Worm (Caenorhabditis elegans) whole organism, dauer: Measurements from ENCODE around the gene T27A1.2.
"Not testable (repeated sequence)": the region's sequence is repeated elsewhere in the genome, so short reads cannot be mapped to it uniquely, and the experiment has no call there.

Experiments used
- unc-62 ChIP-seq: sonication (generic microtip); optimal IDR thresholded peaks from 2 replicates; lab custom pipeline; 2017; ENCODE audit warnings: missing biosample characterization, missing genetic modification reagents, missing genetic modification characterization

The T27A1.2 gene

DNA sequence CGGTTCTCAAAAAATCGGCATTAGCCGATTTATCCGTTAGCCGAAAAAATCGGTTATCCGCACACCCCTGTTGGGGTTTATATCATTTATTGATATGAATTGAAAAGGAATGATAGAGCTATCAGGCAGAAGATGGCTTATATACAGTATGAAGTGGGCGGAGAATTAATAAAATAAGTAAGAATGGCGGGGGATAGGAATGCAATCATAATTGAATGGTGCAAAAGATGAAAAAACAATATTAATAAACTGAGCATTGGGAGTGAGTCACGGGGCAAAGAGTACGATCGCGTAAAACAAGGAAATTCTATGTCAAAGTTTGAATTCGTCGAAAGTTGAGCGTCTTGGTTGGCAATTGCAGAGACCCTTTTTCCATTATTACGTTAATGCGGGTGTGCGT, at the start of gene T27A1.2:
Gene T27A1.2 (minus strand): TSS at position 101 of the 400 bp plus-strand sequence.
- TF ChIP-seq unc-62: no peak

DNA sequence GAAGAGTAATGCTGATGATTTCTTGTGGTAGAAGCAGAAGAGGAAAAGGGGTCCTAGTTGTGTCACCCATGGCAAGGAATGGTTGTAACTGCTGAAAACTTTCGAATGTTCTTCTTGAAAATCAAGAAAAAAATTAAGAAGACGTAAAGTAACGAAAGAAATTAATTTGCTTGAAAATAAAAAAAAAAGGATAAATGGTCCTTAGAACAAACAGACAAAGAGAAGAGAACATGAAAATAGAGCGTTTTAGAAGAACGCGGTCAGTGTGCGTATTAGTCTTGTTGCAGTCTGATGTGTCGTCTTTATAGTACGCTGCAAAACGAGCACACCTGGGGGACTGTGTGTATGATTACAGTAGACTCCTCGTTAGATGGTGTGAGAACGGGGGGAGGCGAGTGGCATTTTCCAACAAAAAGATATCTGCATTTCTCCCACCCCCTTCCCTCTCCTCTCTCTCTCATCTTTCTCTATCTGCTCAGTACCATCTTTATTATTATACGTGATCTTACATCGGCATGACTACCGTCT, 47.7 kb upstream of the T27A1.2 start, which contains the start of the genes W08F4.12 and W08F4.13:
Gene W08F4.12 (minus strand): TSS at position 101 of the 528 bp plus-strand sequence.
Gene W08F4.13 (plus strand): TSS at position 478 of the 528 bp plus-strand sequence.
- TF ChIP-seq unc-62: no peak

DNA sequence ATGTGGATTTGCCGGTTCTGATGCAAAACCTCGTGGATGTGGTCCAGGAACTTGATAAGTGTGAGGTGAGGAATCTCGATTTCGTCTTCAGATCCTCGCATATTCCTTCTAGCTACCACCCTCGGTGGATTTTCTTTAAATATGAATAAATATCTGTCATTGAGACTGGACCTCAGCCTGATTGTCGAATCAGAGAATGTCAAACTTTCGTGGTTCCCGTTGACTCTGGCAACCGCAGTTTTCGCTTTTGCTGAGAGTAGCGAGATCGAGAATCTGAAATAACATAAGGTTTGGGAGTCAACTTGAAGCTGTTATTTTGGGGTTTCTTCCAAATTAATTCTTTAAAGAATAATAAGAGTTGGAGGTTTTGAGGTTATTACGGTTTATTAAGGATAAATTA, 46.0 kb upstream of the T27A1.2 start, which contains the start of gene fbxb-14:
Gene fbxb-14 (minus strand): TSS at position 101 of the 400 bp plus-strand sequence.
- TF ChIP-seq unc-62: no peak

DNA sequence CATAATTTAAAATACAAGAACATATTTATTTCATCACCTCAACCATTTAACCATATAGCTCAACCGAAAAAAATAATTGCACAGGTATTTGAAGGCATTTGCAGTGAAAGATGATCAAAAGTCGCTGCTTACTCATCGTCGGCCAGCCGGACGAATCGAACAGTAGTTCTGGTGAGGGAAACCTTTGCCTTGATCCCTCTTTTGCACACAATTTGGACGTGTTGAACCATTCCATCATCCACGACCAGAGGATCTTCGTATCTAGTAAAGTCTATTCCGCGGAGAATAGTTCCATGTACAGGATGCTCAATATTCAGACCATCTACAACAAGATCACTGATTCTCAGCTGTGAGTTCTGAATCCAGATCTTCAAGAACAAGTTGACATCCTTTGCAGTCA, 45.3 kb upstream of the T27A1.2 start:
- TF ChIP-seq unc-62: no peak

DNA sequence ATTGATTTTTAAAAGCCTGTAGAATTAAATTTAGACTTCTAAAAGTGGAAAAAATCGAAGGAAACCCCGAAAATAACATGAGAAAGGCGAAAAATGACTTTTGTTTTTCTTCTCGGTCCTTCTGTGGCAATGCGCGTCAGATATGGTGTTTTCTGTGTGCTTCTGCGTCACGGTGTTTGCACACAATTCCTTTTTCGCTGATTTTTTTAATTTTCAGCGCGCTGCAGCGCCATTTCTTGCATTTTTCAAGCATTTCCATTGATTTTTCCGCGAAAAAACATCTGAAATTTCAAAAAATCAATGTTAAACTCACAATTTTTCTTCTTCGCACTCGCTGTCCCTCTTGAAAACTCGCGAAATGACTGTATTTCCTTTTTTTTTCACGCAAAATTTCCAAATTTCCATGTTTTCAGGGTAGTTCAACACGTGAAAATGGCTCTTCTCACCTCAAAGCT, 43.5 kb upstream of the T27A1.2 start, which contains the start of the genes cdc-37 and W08F4.3:
Gene cdc-37 (minus strand): TSS at position 405 of the 455 bp plus-strand sequence.
Gene W08F4.3 (plus strand): TSS at position 414 of the 455 bp plus-strand sequence.
- TF ChIP-seq unc-62: no peak

DNA sequence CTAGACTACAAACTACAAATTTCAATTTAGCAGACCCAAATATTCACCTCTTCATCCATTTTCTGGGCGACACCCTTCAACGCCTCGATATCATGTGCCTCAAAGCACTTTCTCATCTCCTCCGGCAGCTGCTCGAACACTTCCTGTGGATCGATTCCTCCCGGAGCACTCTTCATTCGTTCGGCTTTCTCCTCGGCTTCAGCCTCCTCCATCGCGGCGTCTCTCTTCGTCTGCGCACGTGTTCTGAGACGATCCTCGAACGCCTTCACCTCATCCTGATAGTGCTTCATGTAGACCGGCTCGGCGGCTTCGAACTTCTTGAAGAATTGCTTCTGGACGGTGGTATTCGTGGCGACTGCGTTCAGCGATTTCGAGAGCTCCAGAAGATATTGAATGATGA, 42.1 kb upstream of the T27A1.2 start:
- TF ChIP-seq unc-62: no peak

DNA sequence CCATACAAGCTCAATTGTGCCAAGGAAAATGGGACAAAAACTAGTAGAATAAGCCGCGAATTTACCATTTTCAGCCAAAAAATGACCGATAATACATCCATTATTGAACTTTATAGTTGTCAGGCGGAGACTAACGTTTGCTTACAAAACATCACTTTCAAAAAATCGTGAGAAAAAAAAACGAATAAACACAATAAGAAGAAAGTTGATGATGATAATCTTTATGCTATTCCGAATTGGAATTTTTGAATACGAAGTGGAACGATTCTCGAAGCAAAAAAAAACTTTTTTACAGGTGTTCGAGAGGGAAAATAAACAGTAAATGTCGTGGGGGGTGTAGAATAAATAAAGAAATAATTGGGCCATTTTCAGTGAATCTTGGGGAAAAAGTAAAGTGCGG, 41.0 kb upstream of the T27A1.2 start, which contains the start of gene W08F4.7:
Gene W08F4.7 (minus strand): TSS at position 101 of the 400 bp plus-strand sequence.
- TF ChIP-seq unc-62: no peak

DNA sequence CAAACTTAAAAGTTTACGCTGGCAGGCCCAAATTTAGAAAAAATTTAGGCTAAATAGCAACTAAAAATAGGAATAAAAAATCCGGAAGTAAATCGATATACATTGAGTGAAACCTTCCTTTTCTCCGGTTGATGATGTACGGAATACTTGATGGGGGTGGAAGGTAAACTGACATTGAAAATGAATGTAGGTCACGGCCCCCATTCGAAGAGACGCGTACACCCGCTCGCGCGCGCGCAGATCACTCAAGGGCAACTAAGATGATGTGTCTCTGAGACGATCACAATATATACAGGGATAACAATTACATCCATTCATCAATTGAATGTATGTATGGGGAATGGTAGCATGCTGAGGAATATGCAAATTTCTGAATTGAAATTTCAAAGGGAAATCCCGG, 37.4 kb upstream of the T27A1.2 start:
- no peak for TF ChIP-seq unc-62

DNA sequence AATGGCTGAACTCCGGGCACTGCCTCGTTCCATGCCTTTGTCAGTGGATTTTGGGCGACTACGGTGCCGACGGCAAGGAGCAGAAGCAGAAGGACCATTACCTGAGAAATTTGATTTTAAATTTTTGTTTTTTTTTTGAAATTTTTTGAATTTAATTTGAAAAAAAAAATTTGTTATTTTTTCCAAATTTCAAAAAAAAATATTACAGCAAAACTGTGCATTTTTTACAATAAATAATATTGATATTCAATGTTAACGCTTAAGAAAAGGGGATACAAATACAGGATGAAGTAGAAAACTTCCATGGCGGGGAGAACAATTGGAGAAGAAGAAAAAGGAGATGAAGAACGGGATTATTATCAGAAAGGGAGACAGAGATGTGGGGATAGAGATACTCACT, 35.3 kb upstream of the T27A1.2 start, which contains the start of gene mlt-8:
Gene mlt-8 (minus strand): TSS at position 101 of the 400 bp plus-strand sequence.
- no peak for TF ChIP-seq unc-62

DNA sequence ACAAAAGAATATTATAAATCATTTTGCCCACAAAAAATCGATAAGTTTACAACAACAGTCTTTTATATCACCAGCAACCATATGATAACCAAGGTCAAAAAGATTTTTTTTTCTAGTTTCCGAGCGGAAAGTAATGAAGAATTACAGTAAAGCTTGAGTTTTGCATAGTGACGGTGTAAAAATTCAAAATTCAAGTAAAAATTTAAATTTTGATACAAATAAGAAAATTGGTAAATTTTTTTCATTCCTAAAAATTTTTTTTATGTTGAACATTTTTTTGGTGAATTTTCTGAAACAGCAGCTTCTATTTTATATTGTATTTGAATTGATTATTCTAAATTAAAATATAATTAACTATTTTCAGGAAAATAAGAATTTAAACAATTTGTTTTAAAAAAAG, 32.1 kb upstream of the T27A1.2 start, which contains the start of gene W08F4.5:
Gene W08F4.5 (minus strand): TSS at position 101 of the 400 bp plus-strand sequence.
- no peak for TF ChIP-seq unc-62

DNA sequence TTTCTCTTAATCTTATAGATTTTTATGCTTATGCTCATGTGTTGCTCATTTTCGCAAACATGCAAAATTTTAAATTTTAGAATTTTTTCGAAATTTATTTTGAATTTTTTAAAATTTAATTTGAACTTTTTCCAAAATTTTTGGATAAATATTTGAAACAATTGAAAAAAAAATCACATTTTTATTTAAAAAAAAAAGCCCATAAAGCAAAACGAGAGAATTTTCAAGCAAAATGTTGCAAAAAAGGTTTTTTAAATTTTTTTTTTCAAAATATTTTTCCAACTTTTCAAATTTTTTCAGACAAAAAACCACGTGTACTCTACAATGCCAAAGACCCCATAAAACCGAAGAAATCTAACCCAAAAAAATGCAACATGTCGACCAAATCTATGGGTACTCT, 19.5 kb upstream of the T27A1.2 start, which contains the start of the genes C09E8.1 and C09E8.6:
Gene C09E8.1 (plus strand): TSS at position 301 of the 400 bp plus-strand sequence.
Gene C09E8.6 (plus strand): TSS at position 313 of the 400 bp plus-strand sequence.
- no peak for TF ChIP-seq unc-62

DNA sequence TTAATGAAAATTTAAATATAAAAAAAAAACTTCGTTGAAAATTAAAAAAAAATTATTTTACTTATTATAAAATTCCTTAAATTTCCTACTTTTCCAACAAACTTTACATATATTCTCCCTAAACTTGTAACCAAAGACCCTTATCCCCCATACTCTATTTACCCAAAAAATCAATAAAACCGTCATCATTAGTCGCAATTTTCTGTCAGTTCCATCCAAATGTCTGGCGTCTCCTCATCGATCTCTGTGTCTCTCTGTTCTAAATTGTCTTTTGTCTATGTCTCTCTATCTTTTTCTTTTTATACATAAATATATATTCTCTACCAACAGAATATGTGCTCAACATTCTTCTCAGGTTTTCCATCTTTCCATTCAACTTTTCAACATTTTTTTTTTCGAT, 18.7 kb upstream of the T27A1.2 start:
- TF ChIP-seq unc-62: no peak

DNA sequence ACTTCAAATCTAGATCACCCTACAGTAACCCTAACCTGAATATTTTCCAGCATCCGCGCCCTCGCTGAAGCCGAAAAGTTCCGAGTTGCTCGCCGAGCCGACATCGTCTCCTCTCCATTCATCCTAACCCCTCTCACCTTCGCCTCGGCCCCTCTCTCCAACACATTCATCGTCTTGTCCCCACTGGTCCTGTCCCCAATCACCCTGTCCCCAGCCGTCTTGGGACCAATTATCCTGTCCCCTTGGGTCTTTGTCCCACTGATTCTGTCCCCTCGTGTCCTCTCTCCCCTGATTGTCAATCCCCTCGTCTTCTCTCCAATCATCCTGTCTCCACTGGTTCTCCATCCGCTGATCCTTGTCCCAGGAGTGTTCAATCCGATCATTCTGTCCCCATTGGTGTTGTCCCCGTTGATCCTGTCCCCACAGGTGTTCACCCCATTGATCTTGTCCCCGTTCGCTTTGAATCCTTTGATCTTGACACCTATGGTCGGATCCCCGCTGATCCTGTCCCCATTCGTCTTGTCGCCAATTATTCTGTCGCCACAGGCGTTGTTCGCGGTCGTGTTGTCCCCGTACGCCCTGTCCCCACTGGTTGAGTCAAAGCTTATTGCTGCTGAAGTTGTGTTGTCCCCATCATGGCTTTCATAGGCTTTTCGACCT, 14.7 kb upstream of the T27A1.2 start, which contains the start of gene lips-7:
Gene lips-7 (plus strand): TSS at position 610 of the 660 bp plus-strand sequence.
- TF ChIP-seq unc-62: no peak

DNA sequence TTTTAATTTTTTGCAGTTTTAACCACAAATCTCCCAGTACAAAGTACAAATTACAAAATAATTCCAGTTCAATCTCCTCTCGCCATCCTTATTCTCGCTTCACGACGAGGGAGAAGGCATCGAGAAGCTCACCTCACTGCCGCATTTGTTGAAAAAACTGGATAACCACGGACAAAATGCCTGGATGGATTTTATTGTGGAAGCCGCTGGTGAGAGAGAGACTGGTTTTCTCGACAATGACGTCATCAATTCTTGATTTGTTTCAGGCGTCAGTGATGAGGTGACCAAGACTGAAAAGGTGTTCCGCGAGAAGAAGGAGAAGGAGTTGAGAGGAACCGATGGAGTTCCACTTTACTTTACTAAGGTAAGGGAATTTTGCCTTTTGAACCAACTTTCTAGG, 12.8 kb upstream of the T27A1.2 start:
- TF ChIP-seq unc-62: no peak

DNA sequence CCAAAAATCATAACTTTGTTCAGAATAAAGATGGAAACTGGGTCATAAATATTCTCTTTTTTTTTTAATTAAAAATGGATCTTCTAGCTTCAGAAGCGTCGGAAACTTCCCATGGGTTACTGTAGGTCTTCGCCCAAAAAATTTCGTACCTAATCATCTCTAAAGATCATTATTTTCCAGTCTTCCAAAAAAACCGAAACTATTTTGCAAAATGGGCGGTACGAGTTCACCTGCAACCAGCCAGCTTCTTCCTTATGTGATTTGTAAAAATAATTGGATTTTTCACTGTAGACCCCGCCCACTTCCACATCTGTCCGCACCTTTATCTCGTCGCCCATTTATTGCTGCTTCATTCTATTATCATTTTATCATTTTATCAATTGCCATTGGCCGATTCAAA, 9.7 kb upstream of the T27A1.2 start, which contains the start of gene mlt-10:
Gene mlt-10 (plus strand): TSS at position 301 of the 400 bp plus-strand sequence.
- no peak for TF ChIP-seq unc-62

DNA sequence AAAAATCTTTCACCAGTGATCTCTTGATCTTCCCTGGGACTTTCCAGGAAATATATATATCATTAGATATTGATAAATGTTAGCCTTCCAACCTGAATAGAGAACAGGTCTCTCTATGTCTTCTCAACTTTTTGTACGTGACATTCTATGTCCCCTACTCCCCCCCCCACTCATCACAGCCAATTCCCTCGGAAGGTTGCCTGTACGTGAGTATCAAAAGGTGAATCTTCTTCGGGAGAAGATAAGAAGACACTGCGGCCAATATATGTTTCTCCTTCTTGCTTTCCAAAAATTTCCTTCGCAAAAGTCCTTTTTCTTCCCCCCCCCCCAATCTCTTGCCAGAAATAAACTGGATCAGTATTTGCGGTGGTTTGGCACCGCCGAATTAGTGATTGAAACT, 5.7 kb upstream of the T27A1.2 start:
- no peak for TF ChIP-seq unc-62

DNA sequence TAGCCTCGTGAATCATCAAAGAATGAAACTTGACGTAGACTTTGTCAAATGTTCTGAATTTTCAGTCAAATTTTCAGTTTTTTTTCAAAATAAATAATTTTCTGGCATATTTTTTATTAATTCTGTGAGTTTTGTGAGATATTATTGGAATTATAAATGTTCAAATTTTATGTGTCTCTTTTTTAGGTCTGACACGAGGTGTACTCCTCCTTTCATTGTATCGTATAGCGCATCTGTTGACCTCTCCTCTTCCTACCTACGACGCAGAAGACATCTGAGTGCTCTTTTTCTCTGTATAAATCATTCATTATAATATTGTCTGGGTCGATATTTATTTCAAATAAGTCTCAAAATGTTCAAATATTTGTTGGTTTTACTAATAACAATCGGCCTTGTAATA, 1.4 kb downstream of the T27A1.2 start, which contains the start of gene T27A1.3:
Gene T27A1.3 (plus strand): TSS at position 301 of the 400 bp plus-strand sequence.
- TF ChIP-seq unc-62: not testable (repeated sequence)
